Fruit fly (Drosophila melanogaster): Measurements from ENCODE around the gene PH4alphaSG1.

PH4alphaSG1 gene

dm6 chr3R:30470690-30471089 lies 34.8 kb downstream of the PH4alphaSG1 start:
- no peak for TF ChIP-seq CTCF (optimal IDR thresholded peaks at IDR 0.05)
- TF ChIP-seq CG8478 (optimal IDR thresholded peaks at IDR 0.05), result no peak

- TF ChIP-seq CTCF (optimal IDR thresholded peaks at IDR 0.05) (peak; percentile 21 to 58), CG8478 (optimal IDR thresholded peaks at IDR 0.05) (no peak)
These were observed 38.4 kb downstream of the PH4alphaSG1 start for dm6 chr3R:30467062-30467461.

dm6 chr3R:30466515-30466914 lies 38.9 kb downstream of the PH4alphaSG1 start:
- no peak for TF ChIP-seq CTCF (optimal IDR thresholded peaks at IDR 0.05)
- no peak for TF ChIP-seq CG8478 (optimal IDR thresholded peaks at IDR 0.05)

dm6 chr3R:30465775-30466494 lies 39.5 kb downstream of the PH4alphaSG1 start, which contains the start of gene PH4alphaEFB:
TSS of gene PH4alphaEFB (plus strand) at chr3R:30466050.
- TF ChIP-seq CG8478 (optimal IDR thresholded peaks at IDR 0.05) (no peak), CTCF (optimal IDR thresholded peaks at IDR 0.05) (no peak)

- TF ChIP-seq CTCF (optimal IDR thresholded peaks at IDR 0.05) (no peak), CG8478 (optimal IDR thresholded peaks at IDR 0.05) (no peak)
These were observed 41.2 kb downstream of the PH4alphaSG1 start for dm6 chr3R:30464244-30464643.

- TF ChIP-seq CTCF (optimal IDR thresholded peaks at IDR 0.05) (no peak), CG8478 (optimal IDR thresholded peaks at IDR 0.05) (no peak)
These were observed 43.7 kb downstream of the PH4alphaSG1 start for dm6 chr3R:30461608-30462243.

dm6 chr3R:30460187-30460586 lies 45.3 kb downstream of the PH4alphaSG1 start:
- TF ChIP-seq CTCF (optimal IDR thresholded peaks at IDR 0.05), result no peak
- TF ChIP-seq CG8478 (optimal IDR thresholded peaks at IDR 0.05), result no peak

- TF ChIP-seq CG8478 (optimal IDR thresholded peaks at IDR 0.05) (no peak), CTCF (optimal IDR thresholded peaks at IDR 0.05) (peak; percentile 7 to 14)
These were observed 46.2 kb downstream of the PH4alphaSG1 start, which contains the start of the genes CG2224 and CDase for dm6 chr3R:30459066-30459935. TSS of gene CG2224 (minus strand) at chr3R:30459300. TSS of gene CDase (plus strand) at chr3R:30459521.

- peak in 1 of 2 experiments; percentile 64 for TF ChIP-seq CTCF (optimal IDR thresholded peaks at IDR 0.05)
- no peak for TF ChIP-seq CG8478 (optimal IDR thresholded peaks at IDR 0.05)
These were observed 49.5 kb downstream of the PH4alphaSG1 start, which contains the start of gene aralar1 for dm6 chr3R:30455817-30456544. TSS of gene aralar1 (minus strand) at chr3R:30455867.

- TF ChIP-seq CTCF (optimal IDR thresholded peaks at IDR 0.05) (no peak), CG8478 (optimal IDR thresholded peaks at IDR 0.05) (no peak)
These were observed 51.0 kb downstream of the PH4alphaSG1 start for dm6 chr3R:30454442-30454841.

All from S2 (cell line).